Fruit fly (Drosophila melanogaster): ENCODE data around the gene Grip71.

Grip71 gene

DNA sequence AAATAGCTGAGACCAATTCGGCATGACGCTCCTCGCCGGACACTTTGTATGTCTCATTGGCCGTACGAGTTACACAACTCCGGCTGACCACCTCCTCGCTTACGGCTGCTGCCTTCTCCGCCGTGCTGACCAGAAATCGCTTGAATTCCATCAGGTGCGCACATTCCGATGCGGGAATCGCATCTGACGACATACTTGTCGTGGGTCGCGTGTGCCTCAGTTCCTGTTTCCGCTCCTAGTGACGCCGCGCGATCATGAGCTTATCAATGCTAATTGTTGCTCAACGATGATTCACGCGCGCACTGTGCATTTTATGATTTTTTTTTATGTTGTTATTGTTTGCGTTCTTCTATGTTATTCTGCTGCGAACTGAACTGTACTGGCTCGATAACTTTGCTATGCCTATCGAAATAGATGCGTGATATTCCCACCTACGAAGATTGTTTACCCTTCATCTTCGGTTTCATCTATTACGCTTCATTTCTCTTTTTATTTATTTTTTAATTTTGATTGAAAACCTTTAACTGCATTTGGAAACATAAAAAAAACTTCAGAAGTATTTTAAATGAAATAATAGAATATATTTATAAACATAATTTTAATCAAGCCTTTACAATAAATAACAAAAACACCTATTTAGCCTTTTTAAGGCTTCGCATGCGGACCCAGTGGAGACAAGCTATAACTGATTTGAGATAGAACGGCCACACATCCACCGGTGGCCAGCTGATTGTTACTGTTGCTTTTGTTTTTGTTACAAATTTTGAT is 5.7 kb upstream of the Grip71 start, which contains the start of the genes CG10376 and CG10343 (continued):
- TF ChIP-seq E2f2 (GFP tag; IDR thresholded peaks at IDR 0.05) = peak; percentile 45; the same call in 1 of the 2 replicates
- TF ChIP-seq kah (GFP tag; optimal IDR thresholded peaks at IDR 0.05) = peak; percentile 54
- TF ChIP-seq Dad (GFP tag; optimal IDR thresholded peaks at IDR 0.05) = peak; percentile 54
- TF ChIP-seq z (GFP tag; IDR thresholded peaks at IDR 0.05) = no peak
- TF ChIP-seq pho (GFP tag; optimal IDR thresholded peaks at IDR 0.05) = peak; percentile 36
- TF ChIP-seq tin (GFP tag; optimal IDR thresholded peaks at IDR 0.05) = peak; percentile 84
- TF ChIP-seq CG15696 (tag; optimal IDR thresholded peaks at IDR 0.05) = peak; percentile 95
- TF ChIP-seq Dek (tag; optimal IDR thresholded peaks at IDR 0.05) = peak; percentile 92
- no peak for TF ChIP-seq en (GFP tag; optimal IDR thresholded peaks at IDR 0.05)
- peak; percentile 35 for TF ChIP-seq wek (GFP tag; optimal IDR thresholded peaks at IDR 0.05)
- no peak for TF ChIP-seq Lim3 (GFP tag; IDR thresholded peaks at IDR 0.05)
- TF ChIP-seq CG10565 (GFP tag; optimal IDR thresholded peaks at IDR 0.05) = no peak
- TF ChIP-seq HLH3B (GFP tag; IDR thresholded peaks at IDR 0.05) = peak; percentile 77
- TF ChIP-seq CG7839 (tag; optimal IDR thresholded peaks at IDR 0.05) = peak; percentile 95
- TF ChIP-seq insv (GFP tag; optimal IDR thresholded peaks at IDR 0.05) = peak in 1 of 2 experiments; percentile 60
- peak; percentile 60 for TF ChIP-seq pnt (GFP tag; optimal IDR thresholded peaks at IDR 0.05)
- no peak for TF ChIP-seq ara (GFP tag; IDR thresholded peaks at IDR 0.05)
- peak; percentile 70 for TF ChIP-seq CG8281 (tag; optimal IDR thresholded peaks at IDR 0.05)
- peak; percentile 65 for TF ChIP-seq pum (GFP tag; optimal IDR thresholded peaks at IDR 0.05)
- TF ChIP-seq nerfin-2 (GFP tag; IDR thresholded peaks at IDR 0.05; ENCODE audit: partially characterized antibody) = no peak
- peak; percentile 81 for TF ChIP-seq CG10366 (GFP tag; IDR thresholded peaks at IDR 0.05)
- no peak for TF ChIP-seq ftz-f1 (GFP tag; optimal IDR thresholded peaks at IDR 0.05)
- peak; percentile 57; the same call in 1 of the 2 replicates for TF ChIP-seq gt (GFP tag; IDR thresholded peaks at IDR 0.05)
- peak; percentile 78 for TF ChIP-seq CG6791 (GFP tag; IDR thresholded peaks at IDR 0.05; ENCODE audit: partially characterized antibody)
- TF ChIP-seq zf30C (GFP tag; optimal IDR thresholded peaks at IDR 0.05) = no peak
- TF ChIP-seq Deaf1 (tag; optimal IDR thresholded peaks at IDR 0.05) = peak; percentile 65
- TF ChIP-seq CG32532 (GFP tag; IDR thresholded peaks at IDR 0.05) = peak; percentile 90
- TF ChIP-seq CrebB (tag; optimal IDR thresholded peaks at IDR 0.05) = peak; percentile 51
- TF ChIP-seq Doc2 (GFP tag; IDR thresholded peaks at IDR 0.05) = peak; percentile 36; the same call in 1 of the 2 replicates
- TF ChIP-seq CG1602 (GFP tag; optimal IDR thresholded peaks at IDR 0.05) = peak; percentile 91
- TF ChIP-seq CG4617 (GFP tag; optimal IDR thresholded peaks at IDR 0.05; ENCODE audit: borderline replicate concordance) = peak; percentile 65
- no peak for TF ChIP-seq hth (optimal IDR thresholded peaks at IDR 0.05)
- no peak for TF ChIP-seq vnd (GFP tag; IDR thresholded peaks at IDR 0.05; ENCODE audit: partially characterized antibody)
- peak; percentile 82 for TF ChIP-seq CG12104 (GFP tag; optimal IDR thresholded peaks at IDR 0.05)
- TF ChIP-seq grn (GFP tag; optimal IDR thresholded peaks at IDR 0.05) = peak; percentile 50
- TF ChIP-seq CG11085 (GFP tag; IDR thresholded peaks at IDR 0.05) = peak; percentile 80
- TF ChIP-seq Lhr (GFP tag; optimal IDR thresholded peaks at IDR 0.05) = peak; percentile 67
- TF ChIP-seq Hmx (GFP tag; optimal IDR thresholded peaks at IDR 0.05) = no peak
- peak; percentile 87 for TF ChIP-seq croc (GFP tag; conservative IDR thresholded peaks at IDR 0.05)
- TF ChIP-seq ind (GFP tag; optimal IDR thresholded peaks at IDR 0.05) = peak; percentile 86
- TF ChIP-seq CG6765 (GFP tag; optimal IDR thresholded peaks at IDR 0.05) = peak; percentile 69
- TF ChIP-seq Camta (GFP tag; optimal IDR thresholded peaks at IDR 0.05) = peak; percentile 30
- peak; percentile 68 for TF ChIP-seq CG6683 (GFP tag; optimal IDR thresholded peaks at IDR 0.05)
- TF ChIP-seq chinmo (GFP tag; IDR thresholded peaks at IDR 0.05; ENCODE audit: partially characterized antibody) = no peak
- peak; percentile 72 for TF ChIP-seq cato (GFP tag; optimal IDR thresholded peaks at IDR 0.05; ENCODE audit: borderline replicate concordance)
- peak; percentile 96 for TF ChIP-seq CG14710 (tag; optimal IDR thresholded peaks at IDR 0.05)
- TF ChIP-seq seq (GFP tag; IDR thresholded peaks at IDR 0.05) = peak; percentile 22; the same call in 1 of the 2 replicates
- TF ChIP-seq Hr51 (GFP tag; optimal IDR thresholded peaks at IDR 0.05) = peak; percentile 50 to 90
- peak; percentile 25 for TF ChIP-seq CG4854 (GFP tag; optimal IDR thresholded peaks at IDR 0.05)
